Worm (Caenorhabditis elegans) whole organism, L1 larva: ENCODE results near the gene nas-27.

ENCODE experiments used
- F16B12.6 ChIP-seq: fragments of 150-350 bp; optimal IDR thresholded peaks from 2 replicates; lab custom pipeline; 2014; ENCODE audit warnings: missing biosample characterization, missing genetic modification characterization
- Y116A8C.19 ChIP-seq: sonication (generic microtip); optimal IDR thresholded peaks from 2 replicates; lab custom pipeline; 2016; ENCODE audit warnings: missing compliant biosample characterization, missing genetic modification characterization, borderline replicate concordance
- aly-2 ChIP-seq: fragments of 150-350 bp; optimal IDR thresholded peaks from 2 replicates; lab custom pipeline; 2014; ENCODE audit warnings: missing biosample characterization, missing genetic modification characterization
- blmp-1 ChIP-seq: fragments of 150-350 bp; optimal IDR thresholded peaks from 2 replicates; lab custom pipeline; 2014; ENCODE audit warnings: missing biosample characterization, missing genetic modification characterization
- ceh-63 ChIP-seq: fragments of 200-800 bp; sonication (Bioruptor generic); optimal IDR thresholded peaks from 2 replicates; lab custom pipeline; 2018; ENCODE audit warnings: mild to moderate bottlenecking, missing genetic modification characterization, missing compliant biosample characterization
- ceh-8 ChIP-seq: fragments of 200-800 bp; sonication (Bioruptor generic); optimal IDR thresholded peaks from 2 replicates; lab custom pipeline; 2018; ENCODE audit warnings: mild to moderate bottlenecking, missing genetic modification characterization, moderate library complexity, missing compliant biosample characterization
- ceh-82 ChIP-seq, 3 experiments: fragments of 150-350 bp in 1 of 3; sonication (generic microtip) in 2 of 3; optimal IDR thresholded peaks; 2 replicates each; lab custom pipeline; 2014 to 2017; ENCODE audit warnings: missing biosample characterization in 3 of 3, missing genetic modification characterization in 3 of 3
- ceh-90 ChIP-seq: sonication (generic microtip); optimal IDR thresholded peaks from 2 replicates; lab custom pipeline; 2016; ENCODE audit warnings: missing genetic modification characterization, missing compliant biosample characterization
- ces-1 ChIP-seq: fragments of 150-350 bp; optimal IDR thresholded peaks from 2 replicates; lab custom pipeline; 2014; ENCODE audit warnings: missing biosample characterization, missing genetic modification reagents, missing genetic modification characterization
- dpl-1 ChIP-seq, 3 experiments: fragments of 150-350 bp in 2 of 3; sonication (generic microtip) in 1 of 3; optimal IDR thresholded peaks; 2 replicates each; lab custom pipeline; 2014 to 2017; ENCODE audit warnings: missing biosample characterization in 3 of 3, missing genetic modification characterization in 3 of 3, missing genetic modification reagents in 3 of 3
- dsc-1 ChIP-seq: sonication (generic microtip); optimal IDR thresholded peaks from 2 replicates; lab custom pipeline; 2016; ENCODE audit warnings: mild to moderate bottlenecking, missing genetic modification characterization, missing compliant biosample characterization
- efl-1 ChIP-seq, 4 experiments: fragments of 150-350 bp; optimal IDR thresholded peaks in 3 of 4; peaks in 1 of 4; 1 replicate in 1 of 4; 2 replicates in 3 of 4; lab custom pipeline; 2014; ENCODE audit warnings: missing biosample characterization in 2 of 4, missing genetic modification characterization in 2 of 4, missing genetic modification reagents in 2 of 4
- egl-27 ChIP-seq, 2 experiments: fragments of 150-350 bp in 1 of 2; sonication (generic microtip); optimal IDR thresholded peaks; 3 replicates each; lab custom pipeline; 2017 to 2018; ENCODE audit warnings: missing biosample characterization in 2 of 2, missing genetic modification characterization in 2 of 2, missing genetic modification reagents in 2 of 2
- elt-2 ChIP-seq: sonication (generic microtip); optimal IDR thresholded peaks from 2 replicates; lab custom pipeline; 2016; ENCODE audit warnings: missing genetic modification characterization, mild to moderate bottlenecking, inconsistent platforms, missing compliant biosample characterization, missing genetic modification reagents
- elt-3 ChIP-seq, 6 experiments: fragments of 150-350 bp in 1 of 6; sonication (generic microtip); optimal IDR thresholded peaks; 2 replicates each; lab custom pipeline; 2017 to 2018; ENCODE audit warnings: missing biosample characterization in 6 of 6, missing genetic modification characterization in 6 of 6, inconsistent platforms in 1 of 6
- fkh-10 ChIP-seq: sonication (generic microtip); optimal IDR thresholded peaks from 2 replicates; lab custom pipeline; 2017; ENCODE audit warnings: missing biosample characterization, missing genetic modification reagents, missing genetic modification characterization
- fos-1 ChIP-seq: fragments of 150-350 bp; optimal IDR thresholded peaks from 2 replicates; lab custom pipeline; 2014; ENCODE audit warnings: missing biosample characterization, missing genetic modification characterization
- grh-1 ChIP-seq: fragments of 200-800 bp; sonication (Bioruptor generic); IDR thresholded peaks from 2 replicates; pipeline ENCODE4 v1.3.6; 2022; ENCODE audit warnings: missing genetic modification reagents, missing genetic modification characterization, missing compliant biosample characterization
- hlh-17 ChIP-seq: fragments of 200-800 bp; sonication (Bioruptor generic); optimal IDR thresholded peaks from 2 replicates; lab custom pipeline; 2018; ENCODE audit warnings: missing genetic modification characterization, mild to moderate bottlenecking, missing compliant biosample characterization, moderate library complexity, borderline replicate concordance
- irx-1 ChIP-seq: sonication (generic microtip); optimal IDR thresholded peaks from 2 replicates; lab custom pipeline; 2016; ENCODE audit warnings: missing genetic modification characterization, missing compliant biosample characterization
- isw-1 ChIP-seq: fragments of 200-800 bp; sonication (Bioruptor generic); IDR thresholded peaks from 2 replicates; pipeline ENCODE4 v1.3.6; 2022; ENCODE audit warnings: missing genetic modification characterization, missing compliant biosample characterization
- jun-1 ChIP-seq: fragments of 150-350 bp; optimal IDR thresholded peaks from 2 replicates; lab custom pipeline; 2014; ENCODE audit warnings: missing biosample characterization, missing genetic modification reagents, missing genetic modification characterization
- lin-13 ChIP-seq: fragments of 150-350 bp; optimal IDR thresholded peaks from 2 replicates; lab custom pipeline; 2014; ENCODE audit warnings: missing biosample characterization, missing genetic modification reagents, missing genetic modification characterization
- lin-35 ChIP-seq, 2 experiments: fragments of 150-350 bp; optimal IDR thresholded peaks; 2 replicates each; lab custom pipeline; 2014; ENCODE audit warnings: missing biosample characterization in 2 of 2, missing genetic modification characterization in 2 of 2, missing genetic modification reagents in 2 of 2
- lir-3 ChIP-seq: sonication (generic microtip); optimal IDR thresholded peaks from 2 replicates; lab custom pipeline; 2016; ENCODE audit warnings: mild to moderate bottlenecking, missing genetic modification characterization, moderate library complexity, missing compliant biosample characterization; ENCODE audit not compliant: poor library complexity
- lsy-2 ChIP-seq, 2 experiments: fragments of 150-350 bp; optimal IDR thresholded peaks; 2 replicates each; lab custom pipeline; 2014; ENCODE audit warnings: missing biosample characterization in 2 of 2, missing genetic modification characterization in 2 of 2
- mdl-1 ChIP-seq, 2 experiments: fragments of 150-350 bp; optimal IDR thresholded peaks; 2 replicates each; lab custom pipeline; 2014 to 2017; ENCODE audit warnings: missing biosample characterization in 2 of 2, missing genetic modification characterization in 2 of 2, inconsistent platforms in 1 of 2
- mef-2 ChIP-seq: fragments of 150-350 bp; optimal IDR thresholded peaks from 2 replicates; lab custom pipeline; 2014; ENCODE audit warnings: missing biosample characterization, missing genetic modification characterization
- mep-1 ChIP-seq: fragments of 150-350 bp; optimal IDR thresholded peaks from 2 replicates; lab custom pipeline; 2014; ENCODE audit warnings: missing biosample characterization, missing genetic modification characterization
- nhr-11 ChIP-seq: fragments of 150-350 bp; optimal IDR thresholded peaks from 2 replicates; lab custom pipeline; 2014; ENCODE audit warnings: missing biosample characterization, missing genetic modification characterization
- nhr-12 ChIP-seq: sonication (generic microtip); optimal IDR thresholded peaks from 2 replicates; lab custom pipeline; 2017; ENCODE audit warnings: missing biosample characterization, missing genetic modification characterization
- nhr-19 ChIP-seq: fragments of 200-800 bp; sonication (Bioruptor generic); conservative IDR thresholded peaks from 2 replicates; pipeline ENCODE4 v1.3.6; 2022; ENCODE audit warnings: missing genetic modification characterization, missing compliant biosample characterization
- nhr-28 ChIP-seq: fragments of 150-350 bp; optimal IDR thresholded peaks from 2 replicates; lab custom pipeline; 2014; ENCODE audit warnings: missing biosample characterization, missing genetic modification characterization
- nhr-71 ChIP-seq: sonication (generic microtip); optimal IDR thresholded peaks from 2 replicates; lab custom pipeline; 2016; ENCODE audit warnings: mild to moderate bottlenecking, missing genetic modification characterization, moderate library complexity, missing compliant biosample characterization
- nhr-77 ChIP-seq: fragments of 150-350 bp; optimal IDR thresholded peaks from 2 replicates; lab custom pipeline; 2014; ENCODE audit warnings: missing biosample characterization, missing genetic modification characterization
- nhr-84 ChIP-seq: sonication (generic microtip); optimal IDR thresholded peaks from 2 replicates; lab custom pipeline; 2017; ENCODE audit warnings: missing biosample characterization, missing genetic modification characterization
- nhr-85 ChIP-seq: sonication (generic microtip); peaks from one replicate; lab custom pipeline; 2016; ENCODE audit warnings: missing genetic modification characterization, inconsistent platforms, missing compliant biosample characterization
- nhr-90 ChIP-seq: sonication (generic microtip); optimal IDR thresholded peaks from 2 replicates; lab custom pipeline; 2016; ENCODE audit warnings: mild to moderate bottlenecking, missing genetic modification characterization, missing compliant biosample characterization; ENCODE audit not compliant: poor library complexity
- snpc-4 ChIP-seq: fragments of 150-350 bp; optimal IDR thresholded peaks from 2 replicates; lab custom pipeline; 2014; ENCODE audit warnings: missing biosample characterization, missing genetic modification characterization
- snu-23 ChIP-seq: sonication (generic microtip); optimal IDR thresholded peaks from 2 replicates; lab custom pipeline; 2016; ENCODE audit warnings: missing genetic modification characterization, missing compliant biosample characterization
- sptf-1 ChIP-seq: fragments of 150-350 bp; optimal IDR thresholded peaks from 2 replicates; lab custom pipeline; 2014; ENCODE audit warnings: missing biosample characterization, missing genetic modification characterization
- sup-37 ChIP-seq: fragments of 200-800 bp; sonication (Bioruptor generic); optimal IDR thresholded peaks from 2 replicates; lab custom pipeline; 2018; ENCODE audit warnings: mild to moderate bottlenecking, missing genetic modification characterization, missing compliant biosample characterization
- swsn-7 ChIP-seq: sonication (generic microtip); optimal IDR thresholded peaks from 2 replicates; lab custom pipeline; 2016; ENCODE audit warnings: missing genetic modification characterization, missing compliant biosample characterization
- unc-62 ChIP-seq: fragments of 150-350 bp; optimal IDR thresholded peaks from 2 replicates; lab custom pipeline; 2014; ENCODE audit warnings: missing biosample characterization, missing genetic modification reagents, missing genetic modification characterization
- xbp-1 ChIP-seq: sonication (generic microtip); optimal IDR thresholded peaks from 2 replicates; lab custom pipeline; 2016; ENCODE audit warnings: missing genetic modification characterization, missing compliant biosample characterization

nas-27 gene

DNA sequence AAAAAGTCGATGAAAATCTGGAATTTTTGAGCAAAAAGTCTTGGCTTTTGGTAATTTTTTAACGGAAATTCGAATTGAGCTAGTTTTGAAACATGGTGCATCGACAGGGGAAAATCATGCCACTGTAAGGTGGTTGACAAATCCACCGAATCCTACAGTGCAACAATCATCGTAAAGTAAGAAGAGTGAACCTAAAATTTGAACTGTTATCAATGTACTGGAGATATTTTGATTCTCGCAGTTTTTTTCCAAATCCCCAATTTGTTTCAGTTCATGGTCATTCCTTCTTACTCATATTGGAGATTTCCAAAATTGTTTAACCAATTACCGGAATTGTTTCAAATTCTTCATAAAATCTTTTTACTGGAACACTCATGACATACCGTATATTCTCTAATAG, 26.4 kb downstream of the nas-27 start:
- no peak for TF ChIP-seq aly-2 (tag; lab: Kevin White, UChicago)
- TF ChIP-seq sptf-1 (tag; lab: Kevin White, UChicago) = no peak
- TF ChIP-seq Y116A8C.19 = no peak
- no peak for TF ChIP-seq isw-1 (GFP tag; lab: Robert Waterston, UW)
- peak; percentile 6 for TF ChIP-seq nhr-85
- no peak for TF ChIP-seq lin-13 (GFP tag; lab: Kevin White, UChicago)
- TF ChIP-seq, all 84 proteins: peak for 1

DNA sequence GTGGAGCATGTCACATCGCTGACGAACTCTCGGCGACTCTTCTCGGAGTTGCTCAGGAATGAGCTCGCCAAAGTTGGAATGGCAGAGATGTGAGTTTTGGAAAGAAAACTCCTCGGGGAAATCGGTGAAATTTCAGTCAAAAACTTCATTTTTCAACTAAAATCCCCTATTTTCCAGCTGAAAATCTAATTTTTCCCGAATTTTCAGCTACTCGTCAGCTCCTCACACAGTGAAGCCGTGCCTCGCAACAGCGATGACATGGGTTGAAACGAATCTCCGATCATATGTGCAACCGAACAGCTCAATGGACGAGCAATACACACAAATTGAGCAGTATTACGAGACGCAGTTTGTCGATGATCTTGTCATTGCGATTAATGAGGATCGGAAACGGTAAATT, 27.3 kb downstream of the nas-27 start:
- TF ChIP-seq lsy-2 (tag; optimal IDR thresholded peaks at IDR 0.05; lab: Kevin White, UChicago) = no peak
- no peak for TF ChIP-seq mdl-1 (tag; optimal IDR thresholded peaks at IDR 0.05; lab: Kevin White, UChicago)
- no peak for TF ChIP-seq fos-1 (tag; lab: Kevin White, UChicago)
- TF ChIP-seq efl-1 (optimal IDR thresholded peaks at IDR 0.05; lab: Kevin White, UChicago) = no peak
- peak in 1 of 2 experiments; percentile 42 for TF ChIP-seq efl-1 (GFP tag; optimal IDR thresholded peaks at IDR 0.05 in 1 of 2; lab: Kevin White, UChicago)

DNA sequence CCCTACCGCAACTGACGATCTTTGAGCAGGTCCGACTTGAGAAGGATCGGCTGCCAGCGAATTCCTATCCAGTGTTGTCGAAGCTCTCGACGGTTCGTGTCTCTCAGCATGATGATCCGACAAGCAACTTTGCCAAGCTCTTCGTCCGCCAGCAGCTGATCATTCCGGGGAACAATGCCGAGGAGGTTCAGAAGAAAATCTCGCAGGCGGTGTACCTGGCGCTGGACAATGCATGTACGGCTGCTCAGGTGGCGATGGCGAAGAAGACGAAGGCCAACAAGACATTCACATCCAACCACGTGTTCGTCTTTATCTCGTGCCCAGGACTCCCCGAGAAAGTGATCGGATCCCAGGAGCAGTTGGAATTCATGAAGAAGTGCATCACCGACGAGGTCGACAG, 29.7 kb downstream of the nas-27 start:
- TF ChIP-seq dpl-1 (GFP tag; optimal IDR thresholded peaks at IDR 0.05; lab: Kevin White, UChicago) (no peak), nhr-19 (GFP tag; lab: Robert Waterston, UW) (no peak), egl-27 (tag; optimal IDR thresholded peaks at IDR 0.05; lab: Kevin White, UChicago) (no peak), ceh-8 (GFP tag; lab: Kevin White, UChicago) (no peak), ces-1 (GFP tag; lab: Kevin White, UChicago) (no peak), elt-2 (no peak), F16B12.6 (tag; lab: Kevin White, UChicago) (no peak), unc-62 (GFP tag; lab: Kevin White, UChicago) (no peak), ceh-90 (tag; lab: Kevin White, UChicago) (no peak), swsn-7 (no peak), nhr-84 (no peak), sup-37 (no peak), xbp-1 (tag; lab: Kevin White, UChicago) (no peak), lir-3 (no peak), grh-1 (GFP tag; lab: Robert Waterston, UW) (no peak), isw-1 (GFP tag; lab: Robert Waterston, UW) (no peak), nhr-90 (no peak), nhr-28 (tag; lab: Kevin White, UChicago) (no peak), hlh-17 (GFP tag; lab: Kevin White, UChicago) (no peak)

DNA sequence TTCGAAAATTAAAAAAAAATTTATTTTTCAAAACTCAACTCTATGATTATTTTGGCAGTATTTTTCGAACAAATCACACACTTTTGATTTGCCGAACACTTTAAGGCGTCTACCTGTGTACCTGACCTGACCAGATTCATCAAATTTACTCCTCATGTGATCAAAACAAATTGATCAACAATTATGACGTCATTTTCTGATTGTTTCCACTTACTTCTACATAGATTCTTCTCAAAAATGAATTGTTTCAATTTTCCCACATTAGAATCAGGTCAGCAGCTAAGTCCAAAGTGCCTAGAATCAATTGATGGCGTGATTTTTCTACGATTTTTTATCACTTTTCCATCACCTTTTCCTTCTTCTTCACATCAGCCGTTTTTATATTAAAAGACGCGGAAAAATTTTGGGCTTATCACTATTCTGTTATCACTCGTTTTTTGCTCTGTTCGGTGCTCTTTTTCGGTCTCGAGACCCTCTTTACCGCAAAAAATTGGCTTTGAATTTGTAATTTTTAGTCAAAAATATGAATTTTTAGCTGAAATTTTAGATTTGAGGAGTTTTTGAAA, 35.9 kb downstream of the nas-27 start:
- TF ChIP-seq fkh-10 (GFP tag; lab: Kevin White, UChicago) (no peak), ceh-82 (tag; optimal IDR thresholded peaks at IDR 0.05; lab: Kevin White, UChicago) (no peak), dsc-1 (tag; lab: Kevin White, UChicago) (no peak), lin-13 (GFP tag; lab: Kevin White, UChicago) (no peak), swsn-7 (no peak), ceh-8 (GFP tag; lab: Kevin White, UChicago) (no peak), snpc-4 (tag; lab: Kevin White, UChicago) (no peak), ceh-63 (GFP tag; lab: Kevin White, UChicago) (no peak), ceh-90 (tag; lab: Kevin White, UChicago) (no peak), elt-2 (peak; percentile 69), nhr-77 (tag; lab: Kevin White, UChicago) (no peak), jun-1 (tag; lab: Kevin White, UChicago) (no peak), nhr-12 (tag; lab: Kevin White, UChicago) (no peak), nhr-71 (tag; lab: Kevin White, UChicago) (peak; percentile 43), snu-23 (GFP tag; lab: Kevin White, UChicago) (peak; percentile 2), fos-1 (tag; lab: Kevin White, UChicago) (no peak), blmp-1 (tag; lab: Kevin White, UChicago) (no peak), nhr-11 (no peak), nhr-28 (tag; lab: Kevin White, UChicago) (no peak), elt-3 (tag; optimal IDR thresholded peaks at IDR 0.05; lab: Kevin White, UChicago) (peak in 1 of 6 experiments; percentile 55), mep-1 (tag; lab: Kevin White, UChicago) (no peak), unc-62 (GFP tag; lab: Kevin White, UChicago) (no peak), nhr-90 (peak; percentile 0), mef-2 (tag; lab: Kevin White, UChicago) (no peak), efl-1 (optimal IDR thresholded peaks at IDR 0.05; lab: Kevin White, UChicago) (no peak), efl-1 (GFP tag; optimal IDR thresholded peaks at IDR 0.05 in 1 of 2; lab: Kevin White, UChicago) (peak in 1 of 2 experiments; percentile 50), Y116A8C.19 (no peak), lin-35 (GFP tag; optimal IDR thresholded peaks at IDR 0.05; lab: Kevin White, UChicago) (peak in 1 of 2 experiments; percentile 42), dpl-1 (GFP tag; optimal IDR thresholded peaks at IDR 0.05; lab: Kevin White, UChicago) (peak in 1 of 3 experiments; percentile 19), irx-1 (tag; lab: Kevin White, UChicago) (no peak)
